Worm (Caenorhabditis elegans): ENCODE data around the gene C01B10.44.

DNA sequence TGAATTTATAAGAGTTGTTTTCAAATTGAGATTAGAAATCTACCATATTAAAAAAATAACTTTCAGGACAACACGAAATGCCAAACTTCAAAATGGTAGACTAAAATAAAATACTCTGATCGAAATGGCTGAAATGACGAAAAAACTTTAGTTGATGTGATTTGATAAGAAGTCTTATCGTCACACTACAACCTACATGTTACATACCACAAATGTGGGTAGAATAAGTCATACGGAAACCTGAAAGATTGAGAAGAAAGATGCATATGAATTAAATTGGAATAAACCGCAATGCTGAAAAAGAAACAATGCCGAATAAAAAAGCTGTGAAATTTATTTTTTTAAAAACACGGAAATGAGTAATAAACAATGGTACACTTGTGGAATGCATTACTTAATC, 16.4 kb upstream of the C01B10.44 start:
- TF ChIP-seq hmbx-1 (tag; optimal IDR thresholded peaks at IDR 0.05): no peak
- TF ChIP-seq aly-1 (tag; optimal IDR thresholded peaks at IDR 0.05): no peak
- TF ChIP-seq ama-1 (optimal IDR thresholded peaks at IDR 0.05): no peak
- TF ChIP-seq sea-1 (GFP tag; conservative IDR thresholded peaks at IDR 0.05): no peak
- TF ChIP-seq flt-1 (GFP tag; IDR thresholded peaks at IDR 0.05): no peak
- no peak for TF ChIP-seq ceh-36 (tag; optimal IDR thresholded peaks at IDR 0.05)
- no peak for TF ChIP-seq tbx-11 (GFP tag; IDR thresholded peaks at IDR 0.05)
- no peak for TF ChIP-seq ceh-13 (GFP tag; optimal IDR thresholded peaks at IDR 0.05)
- no peak for TF ChIP-seq hnd-1 (tag; optimal IDR thresholded peaks at IDR 0.05)
- no peak for TF ChIP-seq ets-7 (tag; optimal IDR thresholded peaks at IDR 0.05)
- no peak for TF ChIP-seq tbx-37 (GFP tag; conservative IDR thresholded peaks at IDR 0.05)
- TF ChIP-seq tra-4 (tag; optimal IDR thresholded peaks at IDR 0.05): no peak
